Fruit fly (Drosophila melanogaster) whole organism, prepupa: ENCODE results near the gene Df31.

ENCODE experiments used
- CG10631 ChIP-seq: fragments of 200-800 bp; sonication (Bioruptor generic); optimal IDR thresholded peaks from 2 replicates; lab custom pipeline; 2016; ENCODE audit warnings: missing biosample characterization, missing genetic modification characterization
- CG11762 ChIP-seq: fragments of 200-800 bp; sonication (Bioruptor generic); optimal IDR thresholded peaks from 3 replicates; lab custom pipeline; 2016; ENCODE audit warnings: missing biosample characterization, missing genetic modification characterization; ENCODE audit not compliant: insufficient read depth
- CG1621 ChIP-seq: fragments of 200-800 bp; sonication (Bioruptor generic); optimal IDR thresholded peaks from 3 replicates; lab custom pipeline; 2018; ENCODE audit warnings: missing biosample characterization, mild to moderate bottlenecking, missing genetic modification characterization
- CG3032 ChIP-seq: fragments of 200-800 bp; optimal IDR thresholded peaks from 2 replicates; lab custom pipeline; 2019; ENCODE audit warnings: missing biosample characterization, mild to moderate bottlenecking, missing genetic modification characterization, moderate library complexity
- CG31627 ChIP-seq: fragments of 200-800 bp; sonication (Bioruptor generic); optimal IDR thresholded peaks from 3 replicates; lab custom pipeline; 2016; ENCODE audit warnings: missing biosample characterization, missing genetic modification characterization
- CG34406 ChIP-seq: fragments of 200-800 bp; sonication (Bioruptor generic); optimal IDR thresholded peaks from 3 replicates; lab custom pipeline; 2016; ENCODE audit warnings: missing biosample characterization, missing genetic modification characterization
- CG3919 ChIP-seq: fragments of 200-800 bp; sonication (Bioruptor generic); optimal IDR thresholded peaks from 3 replicates; lab custom pipeline; 2016; ENCODE audit warnings: missing biosample characterization, missing genetic modification characterization
- CG4318 ChIP-seq: fragments of 200-800 bp; sonication (Bioruptor generic); optimal IDR thresholded peaks from 3 replicates; lab custom pipeline; 2017; ENCODE audit warnings: missing biosample characterization, mild to moderate bottlenecking, missing genetic modification characterization
- CG6163 ChIP-seq: fragments of 200-800 bp; sonication (Bioruptor generic); IDR thresholded peaks from 3 replicates; pipeline ENCODE4 v1.3.6; 2022; ENCODE audit warnings: missing biosample characterization, missing genetic modification characterization
- CG7368 ChIP-seq: fragments of 200-800 bp; sonication (Bioruptor generic); optimal IDR thresholded peaks from 3 replicates; lab custom pipeline; 2016; ENCODE audit warnings: missing biosample characterization, missing genetic modification characterization
- CG8319 ChIP-seq: fragments of 200-800 bp; sonication (Bioruptor generic); optimal IDR thresholded peaks from 3 replicates; lab custom pipeline; 2016; ENCODE audit warnings: missing biosample characterization, missing genetic modification characterization
- CG8632 ChIP-seq: fragments of 200-800 bp; sonication (Bioruptor generic); optimal IDR thresholded peaks from 3 replicates; lab custom pipeline; 2016; ENCODE audit warnings: missing biosample characterization, missing genetic modification characterization
- Eip78C ChIP-seq: fragments of 200-800 bp; sonication (Bioruptor generic); peaks from one replicate; lab custom pipeline; 2016; ENCODE audit warnings: missing biosample characterization, missing genetic modification characterization
- Ets21C ChIP-seq: fragments of 200-800 bp; sonication (Bioruptor generic); optimal IDR thresholded peaks from 3 replicates; lab custom pipeline; 2016; ENCODE audit warnings: missing biosample characterization, missing genetic modification characterization
- Gug ChIP-seq: fragments of 200-800 bp; sonication (Bioruptor generic); IDR thresholded peaks from 2 replicates; pipeline ENCODE4 v1.3.6; 2022; ENCODE audit warnings: missing biosample characterization, missing genetic modification characterization
- Hr38 ChIP-seq: sonication (Bioruptor generic); optimal IDR thresholded peaks from 2 replicates; lab custom pipeline; 2016; ENCODE audit warnings: missing biosample characterization, missing genetic modification characterization
- Hr4 ChIP-seq: fragments of 200-800 bp; sonication (Bioruptor generic); optimal IDR thresholded peaks from 3 replicates; lab custom pipeline; 2016; ENCODE audit warnings: missing biosample characterization, missing genetic modification characterization
- Lpt ChIP-seq: fragments of 200-800 bp; sonication (Bioruptor generic); optimal IDR thresholded peaks from 3 replicates; lab custom pipeline; 2016; ENCODE audit warnings: missing biosample characterization, missing genetic modification characterization
- Met ChIP-seq: fragments of 200-800 bp; sonication (Bioruptor generic); optimal IDR thresholded peaks from 3 replicates; lab custom pipeline; 2016; ENCODE audit warnings: missing biosample characterization, missing genetic modification characterization
- OdsH ChIP-seq: fragments of 200-800 bp; sonication (Bioruptor generic); optimal IDR thresholded peaks from 3 replicates; lab custom pipeline; 2016; ENCODE audit warnings: missing biosample characterization, missing genetic modification characterization
- Smox ChIP-seq: fragments of 200-800 bp; sonication (Bioruptor generic); optimal IDR thresholded peaks from 3 replicates; lab custom pipeline; 2016; ENCODE audit warnings: missing biosample characterization, missing genetic modification characterization
- Sox14 ChIP-seq: fragments of 200-800 bp; sonication (Bioruptor generic); optimal IDR thresholded peaks from 3 replicates; lab custom pipeline; 2016; ENCODE audit warnings: missing biosample characterization, missing genetic modification characterization
- Sox15 ChIP-seq: fragments of 200-800 bp; sonication (Bioruptor generic); optimal IDR thresholded peaks from 3 replicates; lab custom pipeline; 2016; ENCODE audit warnings: missing biosample characterization, missing genetic modification characterization
- achi ChIP-seq: fragments of 200-800 bp; sonication (Bioruptor generic); optimal IDR thresholded peaks from 3 replicates; lab custom pipeline; 2016; ENCODE audit warnings: missing biosample characterization, missing genetic modification characterization
- acj6 ChIP-seq: fragments of 200-800 bp; sonication (Bioruptor generic); optimal IDR thresholded peaks from 3 replicates; lab custom pipeline; 2016; ENCODE audit warnings: missing biosample characterization, missing genetic modification characterization
- cyc ChIP-seq: fragments of 200-800 bp; sonication (Bioruptor generic); optimal IDR thresholded peaks from 3 replicates; lab custom pipeline; 2016; ENCODE audit warnings: missing biosample characterization, missing genetic modification characterization
- dac ChIP-seq: fragments of 200-800 bp; sonication (Bioruptor generic); optimal IDR thresholded peaks from 2 replicates; lab custom pipeline; 2017; ENCODE audit warnings: missing biosample characterization, mild to moderate bottlenecking, missing genetic modification characterization
- eg ChIP-seq: fragments of 200-800 bp; sonication (Bioruptor generic); IDR thresholded peaks from 3 replicates; pipeline ENCODE4 v1.3.6; 2022; ENCODE audit warnings: missing biosample characterization, missing genetic modification characterization
- esn ChIP-seq: fragments of 200-800 bp; sonication (Bioruptor generic); optimal IDR thresholded peaks from 2 replicates; lab custom pipeline; 2016; ENCODE audit warnings: missing biosample characterization, mild to moderate bottlenecking, missing genetic modification characterization, moderate library complexity
- fd59A ChIP-seq: fragments of 200-800 bp; sonication (Bioruptor generic); optimal IDR thresholded peaks from 2 replicates; lab custom pipeline; 2017; ENCODE audit warnings: missing biosample characterization, mild to moderate bottlenecking, missing genetic modification characterization, missing genetic modification reagents
- fd85E ChIP-seq: fragments of 200-800 bp; sonication (Bioruptor generic); optimal IDR thresholded peaks from 3 replicates; lab custom pipeline; 2016; ENCODE audit warnings: missing biosample characterization, missing genetic modification characterization
- lz ChIP-seq: fragments of 200-800 bp; sonication (Bioruptor generic); optimal IDR thresholded peaks from 3 replicates; lab custom pipeline; 2016; ENCODE audit warnings: missing biosample characterization, missing genetic modification characterization
- topi ChIP-seq: fragments of 200-800 bp; sonication (Bioruptor generic); optimal IDR thresholded peaks from 3 replicates; lab custom pipeline; 2016; ENCODE audit warnings: missing biosample characterization, missing genetic modification characterization
- vri ChIP-seq: fragments of 200-800 bp; sonication (Bioruptor generic); optimal IDR thresholded peaks from 3 replicates; lab custom pipeline; 2016; ENCODE audit warnings: missing biosample characterization, mild to moderate bottlenecking, missing genetic modification characterization

Df31 gene

dm6 chr2L:21629814-21630562 is at the start of gene Df31 (continued):
- TF ChIP-seq achi (GFP tag; lab: Kevin White, UChicago) (peak; percentile 40), cyc (GFP tag; lab: Kevin White, UChicago) (peak; percentile 58), Sox15 (no peak), Eip78C (GFP tag; lab: Kevin White, UChicago) (peak; percentile 75), Smox (GFP tag; lab: Kevin White, UChicago) (peak; percentile 63), CG11762 (peak; percentile 9), Gug (no peak), CG10631 (GFP tag; lab: Kevin White, UChicago) (peak; percentile 41), CG1621 (tag; lab: Kevin White, UChicago) (peak; percentile 98)

- no peak for TF ChIP-seq eg (GFP tag; lab: Robert Waterston, UW)
- TF ChIP-seq acj6 (GFP tag; lab: Kevin White, UChicago), result no peak
- TF ChIP-seq Ets21C (GFP tag; lab: Kevin White, UChicago), result no peak
- TF ChIP-seq esn, result no peak
- no peak for TF ChIP-seq CG11762
- no peak for TF ChIP-seq CG8319 (GFP tag; lab: Kevin White, UChicago)
- TF ChIP-seq achi (GFP tag; lab: Kevin White, UChicago), result peak; percentile 15
These were observed 47.8 kb upstream of the Df31 start, which contains the start of gene CG2225 for dm6 chr2L:21677480-21677930. Gene CG2225, minus strand, starts transcription at chr2L:21677530.

- TF ChIP-seq lz (GFP tag; lab: Kevin White, UChicago) (no peak), cyc (GFP tag; lab: Kevin White, UChicago) (no peak), Met (GFP tag; lab: Kevin White, UChicago) (no peak), CG1621 (tag; lab: Kevin White, UChicago) (peak; percentile 49), CG6163 (GFP tag; lab: Robert Waterston, UW) (no peak), CG34406 (no peak), CG11762 (no peak), OdsH (GFP tag; lab: Kevin White, UChicago) (no peak), Lpt (GFP tag; lab: Kevin White, UChicago) (peak; percentile 14), CG7368 (no peak), achi (GFP tag; lab: Kevin White, UChicago) (no peak), dac (GFP tag; lab: Kevin White, UChicago) (no peak), vri (GFP tag; lab: Kevin White, UChicago) (no peak), fd59A (GFP tag; lab: Kevin White, UChicago) (no peak), Hr38 (GFP tag; lab: Kevin White, UChicago) (no peak)
These were observed 46.8 kb upstream of the Df31 start for dm6 chr2L:21676556-21676955.

dm6 chr2L:21658529-21659009 is 28.8 kb upstream of the Df31 start, which contains the start of gene Cul2:
Gene Cul2, plus strand, starts transcription at chr2L:21658735.
- TF ChIP-seq CG11762 (no peak), fd85E (no peak), CG34406 (no peak), CG3032 (tag; lab: Kevin White, UChicago) (peak; percentile 53), Sox14 (GFP tag; lab: Kevin White, UChicago) (peak; percentile 69), CG10631 (GFP tag; lab: Kevin White, UChicago) (peak; percentile 46), Sox15 (peak; percentile 28), CG8632 (GFP tag; lab: Kevin White, UChicago) (peak; percentile 21), CG6163 (GFP tag; lab: Robert Waterston, UW) (no peak), topi (GFP tag; lab: Kevin White, UChicago) (peak; percentile 32), esn (peak; percentile 34), lz (GFP tag; lab: Kevin White, UChicago) (peak; percentile 41), Eip78C (GFP tag; lab: Kevin White, UChicago) (peak; percentile 57), CG3919 (GFP tag; lab: Kevin White, UChicago) (no peak), OdsH (GFP tag; lab: Kevin White, UChicago) (peak; percentile 38), CG4318 (GFP tag; lab: Kevin White, UChicago) (peak; percentile 30), Hr4 (GFP tag; lab: Kevin White, UChicago) (peak; percentile 59), Ets21C (GFP tag; lab: Kevin White, UChicago) (peak; percentile 7), dac (GFP tag; lab: Kevin White, UChicago) (peak; percentile 13), acj6 (GFP tag; lab: Kevin White, UChicago) (no peak), CG31627 (peak; percentile 64), cyc (GFP tag; lab: Kevin White, UChicago) (peak; percentile 52)
